Fruit fly (Drosophila melanogaster) whole organism, embryonic: ENCODE data around the gene CG11178.
A peak's percentile ranks its signal among the peaks of the same experiment; 100 is the strongest.

Experiments used
- CG10267 ChIP-seq: fragments of 200-800 bp; sonication (Bioruptor generic); optimal IDR thresholded peaks from 2 replicates; lab custom pipeline; 2018; ENCODE audit warnings: missing biosample characterization, mild to moderate bottlenecking, missing genetic modification characterization, moderate library complexity
- CG11093 ChIP-seq: fragments of 200-800 bp; sonication (Bioruptor generic); IDR thresholded peaks from 3 replicates; pipeline ENCODE4 v1.3.6; 2022; ENCODE audit warnings: missing biosample characterization, missing genetic modification characterization
- CG11398 ChIP-seq: fragments of 200-800 bp; sonication (Bioruptor generic); optimal IDR thresholded peaks from 2 replicates; lab custom pipeline; 2016; ENCODE audit warnings: missing biosample characterization, missing genetic modification characterization
- CG11504 ChIP-seq: fragments of 200-800 bp; sonication (Bioruptor generic); optimal IDR thresholded peaks from 3 replicates; lab custom pipeline; 2019; ENCODE audit warnings: missing biosample characterization, mild to moderate bottlenecking, missing genetic modification characterization, moderate library complexity
- CG11696 ChIP-seq: fragments of 200-800 bp; sonication (Bioruptor generic); IDR thresholded peaks from 2 replicates; pipeline ENCODE4 v1.3.6; 2022; ENCODE audit warnings: missing biosample characterization, missing genetic modification characterization
- CG12104 ChIP-seq: fragments of 200-800 bp; sonication (Bioruptor generic); optimal IDR thresholded peaks from 3 replicates; lab custom pipeline; 2016; ENCODE audit warnings: missing biosample characterization, missing genetic modification characterization
- CG12299 ChIP-seq: fragments of 200-800 bp; sonication (Bioruptor generic); optimal IDR thresholded peaks from 2 replicates; lab custom pipeline; 2018; ENCODE audit warnings: missing biosample characterization, mild to moderate bottlenecking, missing genetic modification characterization
- CG13424 ChIP-seq: fragments of 200-800 bp; sonication (Bioruptor generic); optimal IDR thresholded peaks from 2 replicates; lab custom pipeline; 2019; ENCODE audit warnings: missing biosample characterization, mild to moderate bottlenecking, missing genetic modification characterization, moderate library complexity
- CG13624 ChIP-seq: fragments of 200-800 bp; sonication (Bioruptor generic); optimal IDR thresholded peaks from 2 replicates; lab custom pipeline; 2016; ENCODE audit warnings: missing biosample characterization, missing genetic modification characterization
- CG30431 ChIP-seq: fragments of 200-800 bp; sonication (Bioruptor generic); optimal IDR thresholded peaks from 2 replicates; lab custom pipeline; 2017; ENCODE audit warnings: missing biosample characterization, missing genetic modification characterization
- CG31441 ChIP-seq: fragments of 200-800 bp; sonication (Bioruptor generic); IDR thresholded peaks from 2 replicates; pipeline ENCODE4 v1.3.6; 2022; ENCODE audit warnings: missing biosample characterization, missing genetic modification characterization
- CG32767 ChIP-seq: fragments of 200-800 bp; sonication (Bioruptor generic); IDR thresholded peaks from 2 replicates; pipeline ENCODE4 v1.3.6; 2022; ENCODE audit warnings: missing biosample characterization, missing genetic modification characterization
- CG4328 ChIP-seq: fragments of 200-800 bp; sonication (Bioruptor generic); optimal IDR thresholded peaks from 3 replicates; lab custom pipeline; 2017; ENCODE audit warnings: missing biosample characterization, missing genetic modification reagents, missing genetic modification characterization
- CG4730 ChIP-seq: fragments of 200-800 bp; sonication (Bioruptor generic); IDR thresholded peaks from 2 replicates; pipeline ENCODE4 v1.3.6; 2022; ENCODE audit warnings: missing biosample characterization, missing genetic modification characterization
- CG6254 ChIP-seq: fragments of 200-800 bp; sonication (Bioruptor generic); optimal IDR thresholded peaks from 3 replicates; lab custom pipeline; 2017; ENCODE audit warnings: mild to moderate bottlenecking, missing biosample characterization, missing genetic modification reagents, missing genetic modification characterization
- CG6765 ChIP-seq: fragments of 200-800 bp; sonication (Bioruptor generic); optimal IDR thresholded peaks from 3 replicates; lab custom pipeline; 2017; ENCODE audit warnings: missing biosample characterization, mild to moderate bottlenecking, missing genetic modification characterization
- CG7556 ChIP-seq: fragments of 200-800 bp; sonication (Bioruptor generic); optimal IDR thresholded peaks from 2 replicates; lab custom pipeline; 2017; ENCODE audit warnings: missing biosample characterization, mild to moderate bottlenecking, missing genetic modification characterization
- CG7963 ChIP-seq: fragments of 200-800 bp; sonication (Bioruptor generic); IDR thresholded peaks from 3 replicates; pipeline ENCODE4 v1.3.6; 2022; ENCODE audit warnings: missing biosample characterization, missing genetic modification characterization; ENCODE audit not compliant: partially characterized antibody
- CG8089 ChIP-seq: fragments of 200-800 bp; sonication (Bioruptor generic); optimal IDR thresholded peaks from 3 replicates; lab custom pipeline; 2016; ENCODE audit warnings: missing biosample characterization, missing genetic modification characterization
- CG8924 ChIP-seq: fragments of 200-800 bp; optimal IDR thresholded peaks from 3 replicates; lab custom pipeline; 2019; ENCODE audit warnings: missing biosample characterization, mild to moderate bottlenecking, missing genetic modification characterization, moderate library complexity
- CG8944 ChIP-seq: fragments of 200-800 bp; sonication (Bioruptor generic); optimal IDR thresholded peaks from 3 replicates; lab custom pipeline; 2016; ENCODE audit warnings: missing biosample characterization, missing genetic modification characterization
- CG9437 ChIP-seq: fragments of 200-800 bp; sonication (Bioruptor generic); optimal IDR thresholded peaks from 2 replicates; lab custom pipeline; 2018; ENCODE audit warnings: missing biosample characterization, mild to moderate bottlenecking, missing genetic modification characterization
- CG9609 ChIP-seq: fragments of 200-800 bp; sonication (Bioruptor generic); optimal IDR thresholded peaks from 3 replicates; lab custom pipeline; 2016; ENCODE audit warnings: missing biosample characterization, missing genetic modification characterization
- Dref ChIP-seq: fragments of 200-800 bp; sonication (Bioruptor generic); IDR thresholded peaks from 2 replicates; pipeline ENCODE4 v1.3.6; 2022; ENCODE audit warnings: missing biosample characterization, missing genetic modification characterization
- Hr78 ChIP-seq, 2 experiments: fragments of 200-800 bp in 1 of 2; fragments of >200 bp in 1 of 2; sonication (Bioruptor generic) in 1 of 2; optimal IDR thresholded peaks; 2 replicates each; lab custom pipeline; 2017 to 2019; ENCODE audit warnings: missing biosample characterization in 2 of 2, missing genetic modification characterization in 2 of 2, mild to moderate bottlenecking in 1 of 2, moderate library complexity in 1 of 2
- Lhr ChIP-seq: fragments of 200-800 bp; sonication (Bioruptor generic); optimal IDR thresholded peaks from 3 replicates; lab custom pipeline; 2017; ENCODE audit warnings: mild to moderate bottlenecking, missing biosample characterization, missing genetic modification reagents, missing genetic modification characterization
- NFAT ChIP-seq: fragments of 200-800 bp; sonication (Bioruptor generic); IDR thresholded peaks from 2 replicates; pipeline ENCODE4 v1.3.6; 2022; ENCODE audit warnings: missing biosample characterization, missing genetic modification characterization
- Pdp1 ChIP-seq, 2 experiments: fragments of 200-800 bp; sonication (Bioruptor generic); optimal IDR thresholded peaks; 3 replicates each; lab custom pipeline; 2016; ENCODE audit warnings: missing biosample characterization in 2 of 2, missing genetic modification characterization in 2 of 2, mild to moderate bottlenecking in 1 of 2, moderate library complexity in 1 of 2
- Tbp ChIP-seq: fragments of >200 bp; optimal IDR thresholded peaks from 2 replicates; lab custom pipeline; 2018; ENCODE audit warnings: missing biosample characterization, missing genetic modification characterization
- abd-A ChIP-seq: fragments of 200-800 bp; sonication (Bioruptor generic); optimal IDR thresholded peaks from 3 replicates; lab custom pipeline; 2019; ENCODE audit warnings: missing biosample characterization, mild to moderate bottlenecking, missing genetic modification characterization, moderate library complexity
- bigmax ChIP-seq: fragments of 200-800 bp; sonication (Bioruptor generic); optimal IDR thresholded peaks from 2 replicates; lab custom pipeline; 2018; ENCODE audit warnings: missing biosample characterization, mild to moderate bottlenecking, missing genetic modification characterization
- caup ChIP-seq: fragments of 200-800 bp; sonication (Bioruptor generic); optimal IDR thresholded peaks from 3 replicates; lab custom pipeline; 2017; ENCODE audit warnings: missing biosample characterization, mild to moderate bottlenecking, missing genetic modification characterization, moderate library complexity; ENCODE audit not compliant: severe bottlenecking
- ci ChIP-seq: fragments of 200-800 bp; sonication (Bioruptor generic); IDR thresholded peaks from 3 replicates; pipeline ENCODE4 v1.3.6; 2022; ENCODE audit warnings: missing biosample characterization, missing genetic modification characterization
- corto ChIP-seq: fragments of 200-800 bp; sonication (Bioruptor generic); optimal IDR thresholded peaks from 2 replicates; lab custom pipeline; 2016; ENCODE audit warnings: missing biosample characterization, mild to moderate bottlenecking, missing genetic modification characterization, moderate library complexity
- da ChIP-seq: fragments of 200-800 bp; sonication (Bioruptor generic); optimal IDR thresholded peaks from 2 replicates; lab custom pipeline; 2016; ENCODE audit warnings: missing biosample characterization, missing genetic modification characterization
- dan ChIP-seq: fragments of 200-800 bp; sonication (Bioruptor generic); IDR thresholded peaks from 2 replicates; pipeline ENCODE4 v1.3.6; 2022; ENCODE audit warnings: missing biosample characterization, missing genetic modification characterization
- dati ChIP-seq: fragments of 200-800 bp; sonication (Bioruptor generic); IDR thresholded peaks from 2 replicates; pipeline ENCODE4 v1.3.6; 2022; ENCODE audit warnings: missing biosample characterization, missing genetic modification characterization
- ewg ChIP-seq: fragments of 200-800 bp; sonication (Bioruptor generic); optimal IDR thresholded peaks from 3 replicates; lab custom pipeline; 2017; ENCODE audit warnings: mild to moderate bottlenecking, missing biosample characterization, missing genetic modification reagents, missing genetic modification characterization
- hb ChIP-seq: fragments of 200-800 bp; sonication (Bioruptor generic); IDR thresholded peaks from 3 replicates; pipeline ENCODE4 v1.3.6; 2022; ENCODE audit warnings: missing biosample characterization, missing genetic modification characterization; ENCODE audit not compliant: partially characterized antibody
- knrl ChIP-seq: fragments of 200-800 bp; sonication (Bioruptor generic); IDR thresholded peaks from 3 replicates; pipeline ENCODE4 v1.3.6; 2022; ENCODE audit warnings: missing biosample characterization, missing genetic modification characterization; ENCODE audit not compliant: partially characterized antibody
- lbe ChIP-seq: fragments of 200-800 bp; sonication (Bioruptor generic); optimal IDR thresholded peaks from 2 replicates; lab custom pipeline; 2016; ENCODE audit warnings: missing biosample characterization, mild to moderate bottlenecking, missing genetic modification characterization
- lmd ChIP-seq: fragments of 200-800 bp; sonication (Bioruptor generic); IDR thresholded peaks from 2 replicates; pipeline ENCODE4 v1.3.6; 2022; ENCODE audit warnings: missing biosample characterization, missing genetic modification characterization
- mirr ChIP-seq: fragments of 200-800 bp; sonication (Bioruptor generic); optimal IDR thresholded peaks from 3 replicates; lab custom pipeline; 2018; ENCODE audit warnings: missing biosample characterization, mild to moderate bottlenecking, missing genetic modification characterization
- nmo ChIP-seq: fragments of 200-800 bp; sonication (Bioruptor generic); optimal IDR thresholded peaks from 2 replicates; lab custom pipeline; 2018; ENCODE audit warnings: missing biosample characterization, mild to moderate bottlenecking, missing genetic modification characterization, moderate library complexity
- nom ChIP-seq: fragments of 200-800 bp; sonication (Bioruptor generic); optimal IDR thresholded peaks from 2 replicates; lab custom pipeline; 2017; ENCODE audit warnings: missing biosample characterization, missing genetic modification characterization, mild to moderate bottlenecking, moderate library complexity, missing genetic modification reagents
- pros ChIP-seq: fragments of 200-800 bp; sonication (Bioruptor generic); optimal IDR thresholded peaks from 3 replicates; lab custom pipeline; 2019; ENCODE audit warnings: missing biosample characterization, mild to moderate bottlenecking, missing genetic modification characterization, moderate library complexity
- sens-2 ChIP-seq: fragments of 200-800 bp; sonication (Bioruptor generic); IDR thresholded peaks from 2 replicates; pipeline ENCODE4 v1.3.6; 2022; ENCODE audit warnings: missing biosample characterization, missing genetic modification characterization
- unpg ChIP-seq: fragments of 200-800 bp; sonication (Bioruptor generic); optimal IDR thresholded peaks from 3 replicates; lab custom pipeline; 2018; ENCODE audit warnings: missing biosample characterization, mild to moderate bottlenecking, missing genetic modification characterization, moderate library complexity
- z ChIP-seq: fragments of 200-800 bp; sonication (Bioruptor generic); IDR thresholded peaks from 3 replicates; pipeline ENCODE4 v1.3.6; 2022; ENCODE audit warnings: missing biosample characterization, missing genetic modification characterization

Gene CG11178

DNA sequence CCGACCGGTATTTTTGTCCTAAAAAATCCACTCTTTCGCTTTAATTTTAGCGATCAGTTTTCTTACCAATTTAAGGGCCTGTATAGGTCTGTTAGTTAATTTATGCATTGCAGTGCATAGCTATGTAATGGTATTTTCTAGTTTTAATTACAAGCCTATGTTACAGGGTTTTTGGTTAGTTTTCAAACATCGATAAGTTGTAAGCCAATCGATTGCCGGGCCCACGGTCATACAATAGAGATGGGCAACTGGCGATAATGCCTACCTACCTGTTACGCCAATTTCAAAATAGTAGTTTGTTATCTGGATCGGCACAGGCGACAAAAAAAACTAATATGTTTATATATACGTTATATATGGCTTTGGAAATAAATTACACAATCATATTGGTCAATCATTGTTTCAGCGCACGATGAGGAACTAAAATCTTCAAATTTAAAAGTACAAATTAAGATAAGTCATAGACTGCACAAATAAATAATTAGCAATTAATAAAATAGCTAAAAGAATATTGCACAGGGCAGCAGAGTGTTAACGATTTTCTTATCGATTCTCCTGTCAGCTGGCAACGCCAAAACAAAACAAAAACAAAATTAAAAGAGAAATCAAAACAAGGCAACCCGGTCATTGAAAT, 11.1 kb downstream of the CG11178 start, which contains the start of the genes tth and Tango2 (continued):
- no peak for TF ChIP-seq corto (GFP tag; lab: Kevin White, UChicago)
- peak; percentile 68 for TF ChIP-seq CG7556
- TF ChIP-seq Tbp (GFP tag; lab: Kevin White, UChicago) = peak; percentile 47
- peak; percentile 52 for TF ChIP-seq CG8944 (GFP tag; lab: Kevin White, UChicago)
- TF ChIP-seq CG32767 (GFP tag; lab: Robert Waterston, UW) = peak; percentile 32; the same call in 1 of the 2 replicates
- no peak for TF ChIP-seq Hr78 (GFP tag; optimal IDR thresholded peaks at IDR 0.05; lab: Kevin White, UChicago)
- TF ChIP-seq mirr (GFP tag; lab: Kevin White, UChicago) = no peak
- TF ChIP-seq CG8089 (GFP tag; lab: Kevin White, UChicago) = peak; percentile 20
- TF ChIP-seq CG11093 (GFP tag; lab: Robert Waterston, UW) = no peak
- no peak for TF ChIP-seq sens-2 (GFP tag; lab: Robert Waterston, UW)
- peak; percentile 30 for TF ChIP-seq nom (GFP tag; lab: Kevin White, UChicago)
- TF ChIP-seq hb = peak; percentile 56; the same call in 1 of the 3 replicates
- no peak for TF ChIP-seq da (GFP tag; lab: Kevin White, UChicago)
- TF ChIP-seq CG9609 = peak; percentile 49
- TF ChIP-seq lmd (GFP tag; lab: Robert Waterston, UW) = peak; percentile 81
- TF ChIP-seq unpg (GFP tag; lab: Kevin White, UChicago) = peak; percentile 75
- TF ChIP-seq Pdp1 (GFP tag; optimal IDR thresholded peaks at IDR 0.05; lab: Kevin White, UChicago) = peak; percentile 76 to 83
- TF ChIP-seq Dref (GFP tag; lab: Robert Waterston, UW) = peak; percentile 74
- TF ChIP-seq z (GFP tag; lab: Robert Waterston, UW) = no peak; the same call in 2 of the 3 replicates
- peak; percentile 45 for TF ChIP-seq ewg (GFP tag; lab: Kevin White, UChicago)
- no peak for TF ChIP-seq pros (GFP tag; lab: Kevin White, UChicago)
- TF ChIP-seq CG7963 (GFP tag; lab: Robert Waterston, UW) = no peak
- no peak for TF ChIP-seq CG30431
- TF ChIP-seq CG11398 (GFP tag; lab: Kevin White, UChicago) = peak; percentile 40
- 0 out of 2 replicates have a peak, but pooled peaks have one; percentile 33 for TF ChIP-seq dati
- TF ChIP-seq CG13424 (tag; lab: Kevin White, UChicago) = peak; percentile 80
- TF ChIP-seq CG13624 = peak; percentile 60
- TF ChIP-seq CG9437 = peak; percentile 56
- TF ChIP-seq dan (GFP tag; lab: Robert Waterston, UW) = no peak
- peak; percentile 75 for TF ChIP-seq CG8924 (tag; lab: Kevin White, UChicago)
- TF ChIP-seq CG11504 (tag; lab: Kevin White, UChicago) = no peak
- peak; percentile 62 for TF ChIP-seq caup (GFP tag; lab: Kevin White, UChicago)
- TF ChIP-seq CG6765 = no peak
- TF ChIP-seq ci = peak; percentile 86
- no peak for TF ChIP-seq CG4328
- TF ChIP-seq CG31441 (GFP tag; lab: Robert Waterston, UW) = peak; percentile 66; the same call in 1 of the 2 replicates
- peak; percentile 60 for TF ChIP-seq lbe
- TF ChIP-seq CG12299 = no peak
- peak; percentile 90 for TF ChIP-seq NFAT
- TF ChIP-seq abd-A (tag; lab: Kevin White, UChicago) = no peak
- TF ChIP-seq nmo (GFP tag; lab: Kevin White, UChicago) = peak; percentile 83
- peak; percentile 63 for TF ChIP-seq bigmax (GFP tag; lab: Kevin White, UChicago)
- TF ChIP-seq CG6254 (GFP tag; lab: Kevin White, UChicago) = no peak
- TF ChIP-seq CG11696 (GFP tag; lab: Robert Waterston, UW) = no peak
- no peak for TF ChIP-seq CG4730
- peak; percentile 69 for TF ChIP-seq knrl
- no peak for TF ChIP-seq CG12104 (GFP tag; lab: Kevin White, UChicago)
- TF ChIP-seq Lhr (GFP tag; lab: Kevin White, UChicago) = peak; percentile 7
- peak; percentile 61 for TF ChIP-seq CG10267 (tag; lab: Kevin White, UChicago)
